Fruit fly (Drosophila melanogaster) whole organism, prepupa: ENCODE measurements around the gene GC.

Experiments
- Blimp-1 ChIP-seq: fragments of 200-800 bp; sonication (Bioruptor generic); optimal IDR thresholded peaks from 3 replicates; lab custom pipeline; 2017; ENCODE audit warnings: missing biosample characterization, missing genetic modification characterization, mild to moderate bottlenecking, moderate library complexity, missing genetic modification reagents
- CG10631 ChIP-seq: fragments of 200-800 bp; sonication (Bioruptor generic); optimal IDR thresholded peaks from 2 replicates; lab custom pipeline; 2016; ENCODE audit warnings: missing biosample characterization, missing genetic modification characterization
- CG10669 ChIP-seq: fragments of 200-800 bp; sonication (Bioruptor generic); optimal IDR thresholded peaks from 3 replicates; lab custom pipeline; 2018; ENCODE audit warnings: missing biosample characterization, mild to moderate bottlenecking, missing genetic modification characterization, moderate library complexity
- CG11294 ChIP-seq: fragments of 200-800 bp; sonication (Bioruptor generic); IDR thresholded peaks from 2 replicates; pipeline ENCODE4 v1.3.6; 2022; ENCODE audit warnings: missing biosample characterization, missing genetic modification characterization
- CG11762 ChIP-seq: fragments of 200-800 bp; sonication (Bioruptor generic); optimal IDR thresholded peaks from 3 replicates; lab custom pipeline; 2016; ENCODE audit warnings: missing biosample characterization, missing genetic modification characterization; ENCODE audit not compliant: insufficient read depth
- CG11902 ChIP-seq: fragments of 200-800 bp; sonication (Bioruptor generic); optimal IDR thresholded peaks from 3 replicates; lab custom pipeline; 2016; ENCODE audit warnings: missing biosample characterization, missing genetic modification characterization
- CG1621 ChIP-seq: fragments of 200-800 bp; sonication (Bioruptor generic); optimal IDR thresholded peaks from 3 replicates; lab custom pipeline; 2018; ENCODE audit warnings: missing biosample characterization, mild to moderate bottlenecking, missing genetic modification characterization
- CG16779 ChIP-seq: fragments of 200-800 bp; sonication (Bioruptor generic); optimal IDR thresholded peaks from 3 replicates; lab custom pipeline; 2017; ENCODE audit warnings: missing biosample characterization, mild to moderate bottlenecking, missing genetic modification characterization
- CG3032 ChIP-seq: fragments of 200-800 bp; optimal IDR thresholded peaks from 2 replicates; lab custom pipeline; 2019; ENCODE audit warnings: missing biosample characterization, mild to moderate bottlenecking, missing genetic modification characterization, moderate library complexity
- CG31627 ChIP-seq: fragments of 200-800 bp; sonication (Bioruptor generic); optimal IDR thresholded peaks from 3 replicates; lab custom pipeline; 2016; ENCODE audit warnings: missing biosample characterization, missing genetic modification characterization
- CG34406 ChIP-seq: fragments of 200-800 bp; sonication (Bioruptor generic); optimal IDR thresholded peaks from 3 replicates; lab custom pipeline; 2016; ENCODE audit warnings: missing biosample characterization, missing genetic modification characterization
- CG3919 ChIP-seq: fragments of 200-800 bp; sonication (Bioruptor generic); optimal IDR thresholded peaks from 3 replicates; lab custom pipeline; 2016; ENCODE audit warnings: missing biosample characterization, missing genetic modification characterization
- CG4318 ChIP-seq: fragments of 200-800 bp; sonication (Bioruptor generic); optimal IDR thresholded peaks from 3 replicates; lab custom pipeline; 2017; ENCODE audit warnings: missing biosample characterization, mild to moderate bottlenecking, missing genetic modification characterization
- CG6163 ChIP-seq: fragments of 200-800 bp; sonication (Bioruptor generic); IDR thresholded peaks from 3 replicates; pipeline ENCODE4 v1.3.6; 2022; ENCODE audit warnings: missing biosample characterization, missing genetic modification characterization
- CG6276 ChIP-seq: fragments of 200-800 bp; sonication (Bioruptor generic); optimal IDR thresholded peaks from 2 replicates; lab custom pipeline; 2017; ENCODE audit warnings: missing biosample characterization, mild to moderate bottlenecking, missing genetic modification characterization
- CG6792 ChIP-seq: fragments of 200-800 bp; sonication (Bioruptor generic); optimal IDR thresholded peaks from 3 replicates; lab custom pipeline; 2016; ENCODE audit warnings: missing biosample characterization, missing genetic modification characterization
- CG6808 ChIP-seq: fragments of 200-800 bp; sonication (Bioruptor generic); optimal IDR thresholded peaks from 3 replicates; lab custom pipeline; 2017; ENCODE audit warnings: missing biosample characterization, missing genetic modification characterization, mild to moderate bottlenecking, moderate library complexity, missing genetic modification reagents
- CG6854 ChIP-seq: fragments of 200-800 bp; sonication (Bioruptor generic); optimal IDR thresholded peaks from 2 replicates; lab custom pipeline; 2017; ENCODE audit warnings: missing biosample characterization, mild to moderate bottlenecking, missing genetic modification characterization
- CG8119 ChIP-seq: fragments of 200-800 bp; sonication (Bioruptor generic); IDR thresholded peaks from 3 replicates; pipeline ENCODE4 v1.3.6; 2022; ENCODE audit warnings: missing biosample characterization, missing genetic modification characterization
- CG8319 ChIP-seq: fragments of 200-800 bp; sonication (Bioruptor generic); optimal IDR thresholded peaks from 3 replicates; lab custom pipeline; 2016; ENCODE audit warnings: missing biosample characterization, missing genetic modification characterization
- CG9139 ChIP-seq: fragments of 200-800 bp; sonication (Bioruptor generic); optimal IDR thresholded peaks from 3 replicates; lab custom pipeline; 2017; ENCODE audit warnings: missing biosample characterization, mild to moderate bottlenecking, missing genetic modification characterization
- Eip75B ChIP-seq: fragments of 200-800 bp; sonication (Bioruptor generic); optimal IDR thresholded peaks from 3 replicates; lab custom pipeline; 2016; ENCODE audit warnings: missing biosample characterization, missing genetic modification characterization
- Eip78C ChIP-seq: fragments of 200-800 bp; sonication (Bioruptor generic); peaks from one replicate; lab custom pipeline; 2016; ENCODE audit warnings: missing biosample characterization, missing genetic modification characterization
- Ets21C ChIP-seq: fragments of 200-800 bp; sonication (Bioruptor generic); optimal IDR thresholded peaks from 3 replicates; lab custom pipeline; 2016; ENCODE audit warnings: missing biosample characterization, missing genetic modification characterization
- Ets96B ChIP-seq: fragments of 200-800 bp; optimal IDR thresholded peaks from 2 replicates; lab custom pipeline; 2019; ENCODE audit warnings: missing biosample characterization, mild to moderate bottlenecking, missing genetic modification characterization, moderate library complexity
- Gug ChIP-seq: fragments of 200-800 bp; sonication (Bioruptor generic); IDR thresholded peaks from 2 replicates; pipeline ENCODE4 v1.3.6; 2022; ENCODE audit warnings: missing biosample characterization, missing genetic modification characterization
- Hr38 ChIP-seq: sonication (Bioruptor generic); optimal IDR thresholded peaks from 2 replicates; lab custom pipeline; 2016; ENCODE audit warnings: missing biosample characterization, missing genetic modification characterization
- Hr39 ChIP-seq: fragments of 200-800 bp; sonication (Bioruptor generic); optimal IDR thresholded peaks from 2 replicates; lab custom pipeline; 2016; ENCODE audit warnings: missing biosample characterization, missing genetic modification characterization
- OdsH ChIP-seq: fragments of 200-800 bp; sonication (Bioruptor generic); optimal IDR thresholded peaks from 3 replicates; lab custom pipeline; 2016; ENCODE audit warnings: missing biosample characterization, missing genetic modification characterization
- Sox102F ChIP-seq: fragments of 200-800 bp; sonication (Bioruptor generic); optimal IDR thresholded peaks from 2 replicates; lab custom pipeline; 2016; ENCODE audit warnings: missing biosample characterization, mild to moderate bottlenecking, missing genetic modification characterization
- Sox14 ChIP-seq: fragments of 200-800 bp; sonication (Bioruptor generic); optimal IDR thresholded peaks from 3 replicates; lab custom pipeline; 2016; ENCODE audit warnings: missing biosample characterization, missing genetic modification characterization
- Sox15 ChIP-seq: fragments of 200-800 bp; sonication (Bioruptor generic); optimal IDR thresholded peaks from 3 replicates; lab custom pipeline; 2016; ENCODE audit warnings: missing biosample characterization, missing genetic modification characterization
- achi ChIP-seq: fragments of 200-800 bp; sonication (Bioruptor generic); optimal IDR thresholded peaks from 3 replicates; lab custom pipeline; 2016; ENCODE audit warnings: missing biosample characterization, missing genetic modification characterization
- acj6 ChIP-seq: fragments of 200-800 bp; sonication (Bioruptor generic); optimal IDR thresholded peaks from 3 replicates; lab custom pipeline; 2016; ENCODE audit warnings: missing biosample characterization, missing genetic modification characterization
- dac ChIP-seq: fragments of 200-800 bp; sonication (Bioruptor generic); optimal IDR thresholded peaks from 2 replicates; lab custom pipeline; 2017; ENCODE audit warnings: missing biosample characterization, mild to moderate bottlenecking, missing genetic modification characterization
- dsx ChIP-seq: fragments of 200-800 bp; optimal IDR thresholded peaks from 3 replicates; lab custom pipeline; 2019; ENCODE audit warnings: missing biosample characterization, mild to moderate bottlenecking, missing genetic modification characterization, moderate library complexity; ENCODE audit not compliant: poor library complexity, severe bottlenecking
- eg ChIP-seq: fragments of 200-800 bp; sonication (Bioruptor generic); IDR thresholded peaks from 3 replicates; pipeline ENCODE4 v1.3.6; 2022; ENCODE audit warnings: missing biosample characterization, missing genetic modification characterization
- fd59A ChIP-seq: fragments of 200-800 bp; sonication (Bioruptor generic); optimal IDR thresholded peaks from 2 replicates; lab custom pipeline; 2017; ENCODE audit warnings: missing biosample characterization, mild to moderate bottlenecking, missing genetic modification characterization, missing genetic modification reagents
- fd85E ChIP-seq: fragments of 200-800 bp; sonication (Bioruptor generic); optimal IDR thresholded peaks from 3 replicates; lab custom pipeline; 2016; ENCODE audit warnings: missing biosample characterization, missing genetic modification characterization
- fkh ChIP-seq: fragments of 200-800 bp; sonication (Bioruptor generic); optimal IDR thresholded peaks from 3 replicates; lab custom pipeline; 2017; ENCODE audit warnings: missing biosample characterization, mild to moderate bottlenecking, missing genetic modification characterization, moderate library complexity
- lz ChIP-seq: fragments of 200-800 bp; sonication (Bioruptor generic); optimal IDR thresholded peaks from 3 replicates; lab custom pipeline; 2016; ENCODE audit warnings: missing biosample characterization, missing genetic modification characterization
- net ChIP-seq: fragments of 200-800 bp; sonication (Bioruptor generic); optimal IDR thresholded peaks from 3 replicates; lab custom pipeline; 2016; ENCODE audit warnings: missing biosample characterization, missing genetic modification characterization
- pdm3 ChIP-seq: fragments of 200-800 bp; sonication (Bioruptor generic); optimal IDR thresholded peaks from 3 replicates; lab custom pipeline; 2016; ENCODE audit warnings: missing biosample characterization, missing genetic modification characterization
- salr ChIP-seq, 2 experiments: fragments of 200-800 bp; sonication (Bioruptor generic); optimal IDR thresholded peaks; 3 replicates each; lab custom pipeline; 2016 to 2018; ENCODE audit warnings: missing biosample characterization in 2 of 2, missing genetic modification characterization in 2 of 2, mild to moderate bottlenecking in 1 of 2
- spab ChIP-seq: fragments of 200-800 bp; sonication (Bioruptor generic); optimal IDR thresholded peaks from 2 replicates; lab custom pipeline; 2017; ENCODE audit warnings: missing biosample characterization, mild to moderate bottlenecking, missing genetic modification characterization, missing genetic modification reagents
- ss ChIP-seq, 2 experiments: fragments of 200-800 bp; sonication (Bioruptor generic); optimal IDR thresholded peaks; 2 replicates in 1 of 2; 3 replicates in 1 of 2; lab custom pipeline; 2017 to 2018; ENCODE audit warnings: mild to moderate bottlenecking in 2 of 2, missing biosample characterization in 2 of 2, missing genetic modification characterization in 2 of 2, moderate library complexity in 1 of 2
- svp ChIP-seq: fragments of 200-800 bp; sonication (Bioruptor generic); peaks from one replicate; lab custom pipeline; 2016; ENCODE audit warnings: missing biosample characterization, missing genetic modification characterization
- topi ChIP-seq: fragments of 200-800 bp; sonication (Bioruptor generic); optimal IDR thresholded peaks from 3 replicates; lab custom pipeline; 2016; ENCODE audit warnings: missing biosample characterization, missing genetic modification characterization
- vri ChIP-seq: fragments of 200-800 bp; sonication (Bioruptor generic); optimal IDR thresholded peaks from 3 replicates; lab custom pipeline; 2016; ENCODE audit warnings: missing biosample characterization, mild to moderate bottlenecking, missing genetic modification characterization

The GC gene

DNA sequence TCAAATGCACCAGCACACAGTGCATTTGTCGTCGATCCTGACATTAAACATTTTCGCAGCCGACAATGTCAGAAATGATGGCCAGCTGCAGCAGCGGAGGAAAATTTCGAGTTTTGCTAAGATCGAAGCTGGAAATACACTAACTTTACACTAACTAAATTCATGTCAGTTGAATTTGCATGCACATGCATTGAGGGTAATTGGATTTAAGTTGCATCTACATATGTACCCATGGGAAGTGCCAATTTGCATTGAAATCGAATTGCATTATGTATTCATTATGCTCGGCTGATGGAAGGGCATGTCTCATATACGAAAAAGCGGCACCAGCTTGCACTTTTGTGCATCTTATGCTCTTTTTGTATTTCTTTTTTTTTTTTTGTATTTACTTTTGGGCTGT is 44.3 kb downstream of the GC start (continued):
- TF ChIP-seq Ets96B (tag; lab: Kevin White, UChicago) (peak; percentile 80), Eip78C (GFP tag; lab: Kevin White, UChicago) (peak; percentile 97), CG4318 (GFP tag; lab: Kevin White, UChicago) (peak; percentile 60), CG6808 (peak; percentile 79), OdsH (GFP tag; lab: Kevin White, UChicago) (peak; percentile 78), fd85E (peak; percentile 82), pdm3 (peak; percentile 81), CG8119 (peak; percentile 91), vri (peak; percentile 27), Gug (GFP tag; lab: Robert Waterston, UW) (peak; percentile 96), Hr39 (peak; percentile 82), dac (peak; percentile 59), CG11762 (GFP tag; lab: Kevin White, UChicago) (peak; percentile 85), Sox15 (GFP tag; lab: Kevin White, UChicago) (peak; percentile 51), CG8319 (GFP tag; lab: Kevin White, UChicago) (peak; percentile 77), CG9139 (GFP tag; lab: Kevin White, UChicago) (peak; percentile 73), svp (GFP tag; lab: Kevin White, UChicago) (peak; percentile 94), eg (peak; percentile 96), fkh (GFP tag; lab: Kevin White, UChicago) (no peak), lz (peak; percentile 80), CG6276 (GFP tag; lab: Kevin White, UChicago) (peak; percentile 89), CG1621 (tag; lab: Kevin White, UChicago) (peak; percentile 50), CG34406 (peak; percentile 67)

DNA sequence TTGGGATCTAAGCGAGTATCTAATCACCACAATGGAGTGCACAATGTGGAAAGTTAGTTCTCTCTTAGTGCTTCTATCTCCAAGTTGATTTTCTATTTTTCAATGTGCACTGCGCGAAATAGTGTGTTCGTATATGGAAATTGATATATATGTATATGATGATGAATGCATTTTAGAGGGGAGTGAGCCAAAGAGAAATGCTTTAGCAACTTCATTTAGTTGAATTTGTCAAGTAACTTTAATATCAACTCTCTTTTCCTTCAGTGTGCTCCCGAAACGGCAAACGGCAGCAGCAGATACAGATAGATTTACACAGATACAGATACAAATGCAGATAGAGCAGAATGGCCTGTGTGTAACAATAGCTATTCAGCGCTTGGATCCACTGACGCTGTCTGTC is 45.1 kb downstream of the GC start:
- TF ChIP-seq CG6276 (GFP tag; lab: Kevin White, UChicago): peak; percentile 47
- no peak for TF ChIP-seq topi (GFP tag; lab: Kevin White, UChicago)
- peak in 1 of 2 experiments; percentile 68 for TF ChIP-seq salr (GFP tag; optimal IDR thresholded peaks at IDR 0.05; lab: Kevin White, UChicago)
- TF ChIP-seq CG8119: peak; percentile 87
- peak; percentile 76 for TF ChIP-seq CG11294 (GFP tag; lab: Robert Waterston, UW)
- peak; percentile 61 for TF ChIP-seq acj6 (GFP tag; lab: Kevin White, UChicago)
- peak; percentile 15 for TF ChIP-seq CG31627 (GFP tag; lab: Kevin White, UChicago)
- no peak for TF ChIP-seq Blimp-1 (GFP tag; lab: Kevin White, UChicago)
- TF ChIP-seq CG11902 (GFP tag; lab: Kevin White, UChicago): no peak
- TF ChIP-seq ss (GFP tag; optimal IDR thresholded peaks at IDR 0.05; lab: Kevin White, UChicago): no peak
- TF ChIP-seq CG8319 (GFP tag; lab: Kevin White, UChicago): no peak
- no peak for TF ChIP-seq CG10669 (GFP tag; lab: Kevin White, UChicago)
- TF ChIP-seq CG6163 (GFP tag; lab: Robert Waterston, UW): no peak
- TF ChIP-seq dac: peak; percentile 65
- TF ChIP-seq lz: peak; percentile 0
- no peak for TF ChIP-seq CG16779 (tag; lab: Kevin White, UChicago)
- TF ChIP-seq svp (GFP tag; lab: Kevin White, UChicago): peak; percentile 37
- peak; percentile 7 for TF ChIP-seq Sox102F
- no peak for TF ChIP-seq dsx (GFP tag; lab: Kevin White, UChicago)
- peak; percentile 4 for TF ChIP-seq vri
- no peak for TF ChIP-seq CG11762 (GFP tag; lab: Kevin White, UChicago)
- no peak for TF ChIP-seq Ets21C (GFP tag; lab: Kevin White, UChicago)
- TF ChIP-seq CG10631 (GFP tag; lab: Kevin White, UChicago): peak; percentile 53
- peak; percentile 12 for TF ChIP-seq achi (GFP tag; lab: Kevin White, UChicago)
- no peak for TF ChIP-seq CG6792
- peak; percentile 13 for TF ChIP-seq CG34406
- no peak for TF ChIP-seq CG9139 (GFP tag; lab: Kevin White, UChicago)
- no peak for TF ChIP-seq spab (GFP tag; lab: Kevin White, UChicago)
- peak; percentile 31 for TF ChIP-seq Eip75B (GFP tag; lab: Kevin White, UChicago)
- peak; percentile 69 for TF ChIP-seq pdm3
- TF ChIP-seq CG1621 (tag; lab: Kevin White, UChicago): no peak
- no peak for TF ChIP-seq CG6854
- peak; percentile 72 for TF ChIP-seq Sox14
- no peak for TF ChIP-seq Hr38 (GFP tag; lab: Kevin White, UChicago)
- TF ChIP-seq net (GFP tag; lab: Kevin White, UChicago): peak; percentile 60
- TF ChIP-seq CG3032 (tag; lab: Kevin White, UChicago): peak; percentile 3
- TF ChIP-seq fd59A (GFP tag; lab: Kevin White, UChicago): no peak
- TF ChIP-seq CG3919 (GFP tag; lab: Kevin White, UChicago): peak; percentile 8
- peak; percentile 70 for TF ChIP-seq OdsH (GFP tag; lab: Kevin White, UChicago)
